Worm (Caenorhabditis elegans): ENCODE data around the gene ZK262.2.

DNA sequence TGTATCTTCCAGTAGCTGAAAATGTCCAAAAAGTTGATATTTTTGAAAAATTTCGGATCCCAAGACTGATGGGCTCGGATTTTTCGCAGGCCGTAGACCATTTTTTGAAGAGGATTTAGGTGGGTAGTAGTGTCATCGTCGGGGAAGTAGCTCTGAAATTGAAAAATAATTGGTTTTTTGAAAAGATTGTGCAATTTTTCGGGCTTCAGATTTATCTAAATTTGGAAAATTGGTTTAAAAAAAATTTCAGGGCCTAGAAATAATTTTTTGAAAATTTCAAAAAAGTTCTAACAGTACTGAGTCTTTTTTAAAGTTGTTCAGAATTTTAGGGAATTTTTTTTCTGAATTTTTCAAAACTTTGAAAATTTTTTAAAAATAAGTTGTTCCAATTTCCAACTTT is 30.2 kb downstream of the ZK262.2 start, which contains the start of gene nhr-288:
- TF ChIP-seq pha-2 (tag; optimal IDR thresholded peaks at IDR 0.05) (no peak), pax-1 (tag; optimal IDR thresholded peaks at IDR 0.05) (no peak), ceh-34 (tag; optimal IDR thresholded peaks at IDR 0.05) (no peak), nfya-1 (tag; optimal IDR thresholded peaks at IDR 0.05) (no peak), ceh-9 (tag; optimal IDR thresholded peaks at IDR 0.05) (no peak), fax-1 (tag; optimal IDR thresholded peaks at IDR 0.05) (no peak)
